Worm (Caenorhabditis elegans): ENCODE measurements around the gene cyd-1.

Gene cyd-1

DNA sequence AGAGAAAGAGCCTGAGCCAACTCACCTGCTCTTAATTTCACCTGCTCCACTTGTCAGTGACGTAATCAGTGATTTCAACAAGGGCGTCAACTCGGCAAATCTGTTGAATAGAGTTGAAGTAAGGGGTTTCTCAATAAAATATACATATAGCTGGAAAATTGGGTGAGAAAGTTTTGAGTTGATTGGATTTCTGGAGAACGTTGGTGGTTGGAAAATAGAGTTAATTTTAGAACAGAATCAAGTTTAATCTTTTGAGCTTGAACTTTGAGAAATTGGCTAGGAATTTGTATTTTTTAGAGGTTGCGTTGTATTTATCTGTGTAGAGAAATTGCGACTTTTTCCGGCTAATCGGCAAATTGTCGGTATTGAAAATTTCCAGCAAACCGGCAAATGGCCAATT lies 10.8 kb upstream of the cyd-1 start, which contains the start of gene Y38F1A.4:
Gene Y38F1A.4 (minus strand): TSS at position 101 of the 400 bp plus-strand sequence.
- TF ChIP-seq unc-62 (GFP tag; optimal IDR thresholded peaks at IDR 0.05), result no peak

DNA sequence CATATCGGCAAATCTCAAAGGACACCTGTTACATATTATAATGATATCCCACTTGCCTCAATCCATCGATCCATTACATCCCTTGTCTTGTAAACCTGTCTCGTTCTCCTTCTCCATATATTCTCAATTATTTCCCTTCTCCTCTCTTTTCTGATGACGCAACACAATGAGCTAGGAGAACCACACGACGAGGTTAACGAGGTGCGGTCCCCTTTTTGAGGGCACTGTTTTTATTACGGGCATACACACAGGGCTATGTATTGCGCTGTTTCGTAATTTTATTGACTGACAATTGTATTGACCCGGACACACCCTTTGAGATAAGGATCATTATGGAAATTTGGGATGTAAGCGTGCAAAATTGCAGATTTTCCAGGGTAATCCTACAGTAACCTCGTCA lies 1.7 kb upstream of the cyd-1 start:
- TF ChIP-seq unc-62 (GFP tag; optimal IDR thresholded peaks at IDR 0.05), result no peak

- no peak for TF ChIP-seq unc-62 (GFP tag; optimal IDR thresholded peaks at IDR 0.05)
Observed at ce11 chrII:12981980-12982575, 1.7 kb downstream of the cyd-1 start.

- TF ChIP-seq unc-62 (GFP tag; optimal IDR thresholded peaks at IDR 0.05), result no peak
Observed at ce11 chrII:12982830-12983229, 2.4 kb downstream of the cyd-1 start.

DNA sequence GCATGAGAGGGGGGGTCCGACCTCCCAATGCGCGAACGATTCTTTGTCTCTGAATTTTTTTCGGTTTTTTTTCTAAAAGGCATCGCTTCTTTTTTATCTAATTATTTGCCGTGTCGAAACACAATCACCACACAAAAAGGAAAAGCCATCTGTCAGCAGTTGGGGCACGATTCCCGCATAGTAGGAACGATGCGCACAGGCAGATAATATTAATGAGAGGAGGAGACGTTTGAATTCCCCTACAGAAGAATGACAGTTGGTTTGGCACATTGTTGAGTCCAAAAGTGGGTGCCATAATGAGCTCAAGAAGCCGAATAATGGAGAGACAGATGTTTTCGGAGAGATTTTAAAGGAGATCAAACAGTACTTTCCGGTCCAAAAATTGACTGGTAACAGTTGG lies 4.3 kb downstream of the cyd-1 start:
- no peak for TF ChIP-seq unc-62 (GFP tag; optimal IDR thresholded peaks at IDR 0.05)

DNA sequence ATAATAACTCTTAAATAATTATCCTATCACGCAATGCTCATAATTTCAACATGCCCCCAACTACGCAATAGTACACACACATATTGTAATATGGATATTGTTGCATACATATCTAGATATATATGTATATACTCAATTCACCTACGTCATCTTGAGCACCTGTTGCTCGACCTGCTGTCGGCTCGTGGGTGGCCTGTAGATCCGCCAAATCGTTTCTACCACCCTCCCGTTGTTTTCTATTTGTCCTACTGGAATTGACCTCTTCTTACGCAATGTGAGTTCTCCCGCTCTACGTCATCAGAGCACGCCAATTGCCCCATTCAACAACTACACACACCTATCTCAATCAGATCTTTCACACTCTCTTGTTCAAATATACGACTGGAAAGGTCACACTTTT lies 5.4 kb downstream of the cyd-1 start:
- TF ChIP-seq unc-62 (GFP tag; optimal IDR thresholded peaks at IDR 0.05), result no peak

- no peak for TF ChIP-seq unc-62 (GFP tag; optimal IDR thresholded peaks at IDR 0.05)
Observed at ce11 chrII:12987799-12988198, 7.4 kb downstream of the cyd-1 start.

DNA sequence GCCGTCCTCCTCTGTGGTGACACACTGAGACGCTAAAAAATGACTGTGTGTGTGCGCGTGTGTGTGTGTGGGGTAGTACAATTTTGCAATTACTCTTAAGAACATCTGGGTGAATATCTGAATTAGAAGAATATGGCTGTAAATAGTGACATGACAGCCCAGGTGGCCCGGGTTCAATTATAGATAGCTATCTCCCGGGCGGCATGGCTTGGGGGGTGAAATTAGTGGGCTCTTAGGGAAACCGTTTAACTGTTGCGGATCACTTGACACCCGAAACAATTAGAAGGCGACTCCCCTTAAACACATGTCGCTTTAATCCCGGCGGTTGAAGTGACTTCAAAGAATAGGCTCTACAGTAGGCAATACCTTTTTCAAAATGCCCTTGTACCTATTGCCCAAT lies 9.8 kb downstream of the cyd-1 start:
- TF ChIP-seq unc-62 (GFP tag; optimal IDR thresholded peaks at IDR 0.05), result no peak

DNA sequence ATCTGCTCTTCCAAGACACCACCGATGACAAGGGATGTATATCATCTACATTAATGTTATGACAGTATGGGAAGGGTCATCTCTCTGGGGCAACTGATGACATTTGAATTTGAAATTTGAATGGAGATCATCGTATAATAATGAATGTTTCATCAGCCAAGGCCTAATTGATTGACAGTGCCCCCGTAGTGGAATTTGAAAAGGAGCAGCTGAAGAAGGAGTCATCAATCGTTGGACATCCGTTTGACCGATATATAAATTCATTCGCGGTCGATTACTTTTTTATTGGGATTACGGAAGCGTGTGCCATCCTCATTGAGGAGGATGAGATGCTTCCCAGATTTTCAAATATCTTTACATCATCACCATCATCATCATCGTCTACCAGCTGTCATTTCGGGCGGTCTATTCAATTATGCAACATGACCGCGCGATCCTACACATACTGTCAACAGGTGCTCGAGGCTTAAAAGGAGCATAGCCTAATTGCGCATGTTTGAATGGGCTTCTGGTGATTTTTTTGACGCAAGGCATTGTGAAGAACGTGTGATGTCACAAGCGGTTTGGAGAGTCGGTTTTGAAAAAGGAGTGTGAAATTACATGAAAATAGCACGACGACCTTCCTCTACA lies 10.7 kb downstream of the cyd-1 start:
- no peak for TF ChIP-seq unc-62 (GFP tag; optimal IDR thresholded peaks at IDR 0.05)

- no peak for TF ChIP-seq unc-62 (GFP tag; optimal IDR thresholded peaks at IDR 0.05)
Observed at ce11 chrII:12991594-12991993, 11.2 kb downstream of the cyd-1 start.

- TF ChIP-seq unc-62 (GFP tag; optimal IDR thresholded peaks at IDR 0.05), result no peak
Observed at ce11 chrII:12992193-12992592, 11.8 kb downstream of the cyd-1 start.

ce11 chrII:12992980-12993379 lies 12.6 kb downstream of the cyd-1 start:
- TF ChIP-seq unc-62 (GFP tag; optimal IDR thresholded peaks at IDR 0.05), result no peak

- no peak for TF ChIP-seq unc-62 (GFP tag; optimal IDR thresholded peaks at IDR 0.05)
Observed at ce11 chrII:12994009-12994788, 13.8 kb downstream of the cyd-1 start.

ce11 chrII:12995322-12995721 lies 14.9 kb downstream of the cyd-1 start:
- no peak for TF ChIP-seq unc-62 (GFP tag; optimal IDR thresholded peaks at IDR 0.05)

DNA sequence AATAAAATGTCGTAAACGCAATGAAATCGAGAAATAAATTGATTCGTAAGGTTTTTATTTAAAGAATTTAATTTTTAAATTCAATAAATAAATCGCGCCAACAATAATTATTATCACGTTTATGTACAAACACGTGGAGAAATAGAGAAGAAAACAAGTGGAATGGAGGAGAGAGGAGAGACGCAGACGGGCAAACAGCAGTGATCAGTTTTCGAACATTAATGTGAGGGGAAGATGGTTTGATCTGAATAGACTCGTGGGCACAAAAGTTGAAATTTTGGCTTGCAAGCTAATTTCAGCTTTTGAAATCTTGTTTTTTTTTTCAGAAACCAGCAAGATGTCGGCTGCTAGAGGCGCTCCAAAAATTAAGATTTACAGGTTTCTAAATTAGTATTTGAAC lies 15.9 kb downstream of the cyd-1 start, which contains the start of gene hphd-1:
Gene hphd-1 (minus strand): TSS at position 323 of the 400 bp plus-strand sequence.
- no peak for TF ChIP-seq unc-62 (GFP tag; optimal IDR thresholded peaks at IDR 0.05)

DNA sequence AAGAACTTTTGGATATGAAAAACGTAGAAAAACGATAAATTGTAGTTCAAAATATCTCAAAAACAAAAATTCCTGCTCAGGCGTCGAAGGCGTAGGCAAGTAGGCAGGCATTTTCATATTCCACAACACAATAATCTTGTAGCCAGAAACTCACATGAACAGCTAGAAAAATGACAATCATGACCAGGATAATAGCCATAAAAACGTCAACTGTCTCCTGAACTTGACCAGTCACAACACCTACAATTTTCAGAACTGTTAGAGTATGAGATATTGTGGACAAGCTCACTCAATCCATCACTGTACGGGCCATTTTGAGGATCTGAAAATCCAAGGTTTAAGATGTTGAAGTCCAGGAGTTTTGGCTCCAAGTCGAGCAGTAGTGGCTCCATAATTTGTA lies 17.0 kb downstream of the cyd-1 start, which contains the start of gene Y38F1A.7:
Gene Y38F1A.7 (minus strand): TSS at position 392 of the 400 bp plus-strand sequence.
- TF ChIP-seq unc-62 (GFP tag; optimal IDR thresholded peaks at IDR 0.05), result no peak

DNA sequence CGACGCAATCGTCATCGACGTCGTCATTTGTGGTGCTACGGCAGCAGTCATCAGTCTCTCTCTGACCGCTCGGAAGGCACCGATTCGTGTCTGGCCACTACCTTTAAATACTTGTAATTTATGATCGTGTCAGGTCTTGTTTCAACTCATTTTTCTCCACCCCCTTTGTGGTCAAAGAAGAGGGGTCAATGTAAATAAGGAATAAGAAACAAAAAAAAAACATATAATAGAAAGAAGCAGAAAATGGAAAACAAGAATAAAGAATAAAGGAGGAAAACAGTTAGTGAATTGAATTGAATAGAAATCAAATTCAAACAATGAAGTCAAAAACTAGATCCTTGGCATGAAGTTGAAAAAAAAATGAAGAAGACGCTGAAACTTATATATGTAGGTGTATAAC lies 20.4 kb downstream of the cyd-1 start, which contains the start of gene Y38F1A.8:
Gene Y38F1A.8 (minus strand): TSS at position 101 of the 400 bp plus-strand sequence.
- TF ChIP-seq unc-62 (GFP tag; optimal IDR thresholded peaks at IDR 0.05), result no peak

Measured in whole organism, dauer.